Worm (Caenorhabditis elegans) whole organism, L3 larva: ENCODE measurements around the gene F16H6.10.

Experiments
- ama-1 ChIP-seq: fragments of 150-350 bp; optimal IDR thresholded peaks from 2 replicates; lab custom pipeline; 2018
- pqm-1 ChIP-seq: fragments of 150-350 bp; optimal IDR thresholded peaks from 2 replicates; lab custom pipeline; 2017; ENCODE audit warnings: missing biosample characterization, missing genetic modification characterization, inconsistent platforms
- skn-1 ChIP-seq: fragments of 150-350 bp; optimal IDR thresholded peaks from 2 replicates; lab custom pipeline; 2014; ENCODE audit warnings: missing biosample characterization, missing genetic modification characterization
- tbx-2 ChIP-seq: sonication (generic microtip); optimal IDR thresholded peaks from 2 replicates; lab custom pipeline; 2016; ENCODE audit warnings: mild to moderate bottlenecking, missing genetic modification characterization, missing compliant biosample characterization

- TF ChIP-seq pqm-1 (tag; lab: Kevin White, UChicago) (no peak), tbx-2 (no peak), ama-1 (no peak), skn-1 (tag; lab: Kevin White, UChicago) (no peak)
Observed at ce11 chrV:18269885-18270284, 45.6 kb upstream of the F16H6.10 start, which contains the start of gene skr-6.
